Worm (Caenorhabditis elegans): ENCODE data around the gene col-170.
A peak's percentile ranks its signal among the peaks of the same experiment; 100 is the strongest.

The col-170 gene

DNA sequence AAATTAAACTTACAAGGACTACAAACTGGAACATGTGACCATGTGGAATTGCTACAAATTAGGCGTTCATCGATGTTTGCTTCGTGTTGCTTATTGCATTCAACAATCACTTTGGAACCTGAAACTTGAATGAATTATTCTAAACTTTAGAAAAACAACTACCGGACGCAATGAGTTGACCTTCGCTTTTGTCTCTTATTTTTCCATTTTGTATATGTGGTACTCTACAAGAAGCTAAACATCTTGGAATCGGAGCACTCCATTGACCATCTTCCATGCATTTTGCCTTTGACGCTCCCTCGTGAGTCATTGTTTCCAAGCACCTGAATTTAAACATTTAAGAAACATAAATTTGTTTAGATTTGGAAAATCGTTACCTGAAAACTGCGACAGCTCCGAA lies 42.5 kb upstream of the col-170 start:
- no peak for TF ChIP-seq tbx-2 (tag; optimal IDR thresholded peaks at IDR 0.05)
- no peak for TF ChIP-seq ceh-9 (tag; optimal IDR thresholded peaks at IDR 0.05)
- no peak for TF ChIP-seq rnt-1 (tag; optimal IDR thresholded peaks at IDR 0.05)
- no peak for TF ChIP-seq syd-9 (tag; optimal IDR thresholded peaks at IDR 0.05)
- TF ChIP-seq ceh-18 (tag; optimal IDR thresholded peaks at IDR 0.05) = no peak
- TF ChIP-seq hlh-8 (tag; optimal IDR thresholded peaks at IDR 0.05) = no peak
- TF ChIP-seq nhr-11 (tag; optimal IDR thresholded peaks at IDR 0.05) = no peak
- no peak for TF ChIP-seq C38D4.7 (GFP tag; optimal IDR thresholded peaks at IDR 0.05)
- TF ChIP-seq F13H6.1 (tag; optimal IDR thresholded peaks at IDR 0.05) = no peak
- no peak for TF ChIP-seq sox-2 (GFP tag; IDR thresholded peaks at IDR 0.05)
- no peak for TF ChIP-seq mec-3 (tag; optimal IDR thresholded peaks at IDR 0.05; ENCODE audit: borderline replicate concordance)
- TF ChIP-seq hlh-6 (tag; optimal IDR thresholded peaks at IDR 0.05) = no peak
- no peak for TF ChIP-seq lim-6 (tag; optimal IDR thresholded peaks at IDR 0.05)
- TF ChIP-seq ceh-19 (GFP tag; optimal IDR thresholded peaks at IDR 0.05) = no peak

DNA sequence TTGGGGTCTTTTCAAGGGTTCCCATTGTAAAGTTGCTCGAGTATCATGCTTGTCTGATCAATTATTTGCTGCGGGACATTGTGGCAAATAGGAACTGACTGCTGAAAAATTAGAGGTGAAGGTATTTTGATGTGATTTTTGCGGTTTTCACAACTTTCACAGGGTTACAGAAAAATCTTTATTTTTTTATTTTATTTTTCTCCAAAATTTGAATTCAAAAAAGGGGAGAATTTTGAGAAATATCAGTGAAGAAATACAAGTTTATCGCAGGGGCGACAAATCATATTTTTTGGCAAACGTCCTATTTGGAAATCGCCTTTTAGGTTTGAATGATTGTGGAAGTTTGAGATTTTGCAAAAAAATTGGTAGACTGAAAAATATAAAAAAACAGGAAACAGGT lies 39.9 kb upstream of the col-170 start, which contains the start of gene lev-9:
TSS of gene lev-9 (minus strand) at position 101 of the 400 bp plus-strand sequence.
- TF ChIP-seq sox-4 (tag; optimal IDR thresholded peaks at IDR 0.05) = no peak
- no peak for TF ChIP-seq T23F11.4 (GFP tag; optimal IDR thresholded peaks at IDR 0.05)
- TF ChIP-seq sdc-2 (tag; optimal IDR thresholded peaks at IDR 0.05) = no peak
- no peak for TF ChIP-seq C38D4.7 (GFP tag; optimal IDR thresholded peaks at IDR 0.05)
- TF ChIP-seq ceh-14 (tag; optimal IDR thresholded peaks at IDR 0.05) = no peak
- no peak for TF ChIP-seq ama-1 (optimal IDR thresholded peaks at IDR 0.05)

ce11 chrX:6292143-6292542 lies 39.4 kb upstream of the col-170 start:
- TF ChIP-seq ceh-2 (tag; optimal IDR thresholded peaks at IDR 0.05) = peak; percentile 73
- TF ChIP-seq ceh-14 (tag; optimal IDR thresholded peaks at IDR 0.05) = peak; percentile 86
- no peak for TF ChIP-seq pax-1 (tag; optimal IDR thresholded peaks at IDR 0.05)
- peak; percentile 84 for TF ChIP-seq F13H6.1 (tag; optimal IDR thresholded peaks at IDR 0.05)
- peak; percentile 78 for TF ChIP-seq ref-2 (tag; optimal IDR thresholded peaks at IDR 0.05)
- TF ChIP-seq pag-3 (tag; optimal IDR thresholded peaks at IDR 0.05; ENCODE audit: borderline replicate concordance) = peak; percentile 77
- TF ChIP-seq sdc-2 (tag; optimal IDR thresholded peaks at IDR 0.05) = peak; percentile 95
- TF ChIP-seq rnt-1 (tag; optimal IDR thresholded peaks at IDR 0.05) = peak; percentile 76
- TF ChIP-seq zip-5 (tag; optimal IDR thresholded peaks at IDR 0.05) = peak; percentile 69
- peak; percentile 91 for TF ChIP-seq pat-9 (tag; optimal IDR thresholded peaks at IDR 0.05)
- peak; percentile 97 for TF ChIP-seq unc-3 (GFP tag; conservative IDR thresholded peaks at IDR 0.05)
- TF ChIP-seq unc-3 (tag; optimal IDR thresholded peaks at IDR 0.05) = peak; percentile 94
- peak; percentile 85 for TF ChIP-seq lin-11 (tag; optimal IDR thresholded peaks at IDR 0.05)
- TF ChIP-seq nfya-1 (tag; optimal IDR thresholded peaks at IDR 0.05) = peak; percentile 56
- peak; percentile 90 for TF ChIP-seq ceh-34 (tag; optimal IDR thresholded peaks at IDR 0.05)
- TF ChIP-seq nhr-11 (tag; optimal IDR thresholded peaks at IDR 0.05) = no peak
- peak; percentile 92 for TF ChIP-seq gmeb-2 (tag; optimal IDR thresholded peaks at IDR 0.05)
- peak; percentile 73 for TF ChIP-seq dmd-4 (tag; optimal IDR thresholded peaks at IDR 0.05; ENCODE audit: borderline replicate concordance)
- TF ChIP-seq fkh-6 (tag; optimal IDR thresholded peaks at IDR 0.05) = peak; percentile 88
- TF ChIP-seq pros-1 (tag; optimal IDR thresholded peaks at IDR 0.05) = no peak
- peak; percentile 81 for TF ChIP-seq npax-4 (tag; optimal IDR thresholded peaks at IDR 0.05)
- TF ChIP-seq ceh-24 (tag; optimal IDR thresholded peaks at IDR 0.05) = peak; percentile 78
- TF ChIP-seq ets-4 (tag; optimal IDR thresholded peaks at IDR 0.05) = peak; percentile 54
- peak; percentile 51 for TF ChIP-seq unc-42 (tag; optimal IDR thresholded peaks at IDR 0.05)
- peak; percentile 87 for TF ChIP-seq ceh-6 (GFP tag; optimal IDR thresholded peaks at IDR 0.05)
- peak; percentile 88 for TF ChIP-seq hlh-15 (tag; optimal IDR thresholded peaks at IDR 0.05)
- TF ChIP-seq ceh-9 (tag; optimal IDR thresholded peaks at IDR 0.05) = peak; percentile 86
- TF ChIP-seq odd-2 (tag; optimal IDR thresholded peaks at IDR 0.05) = peak; percentile 45
- TF ChIP-seq tbx-2 (tag; optimal IDR thresholded peaks at IDR 0.05) = peak; percentile 92
- TF ChIP-seq hlh-8 (tag; optimal IDR thresholded peaks at IDR 0.05) = peak; percentile 65
- peak; percentile 88 for TF ChIP-seq nhr-232 (tag; optimal IDR thresholded peaks at IDR 0.05)
- TF ChIP-seq ceh-30 (tag; optimal IDR thresholded peaks at IDR 0.05) = no peak
- peak; percentile 81 for TF ChIP-seq C08G9.2 (tag; optimal IDR thresholded peaks at IDR 0.05)
- peak; percentile 88 for TF ChIP-seq syd-9 (tag; optimal IDR thresholded peaks at IDR 0.05)
- peak; percentile 91 for TF ChIP-seq che-1 (tag; optimal IDR thresholded peaks at IDR 0.05)
- TF ChIP-seq ceh-48 (tag; optimal IDR thresholded peaks at IDR 0.05) = peak; percentile 80
- TF ChIP-seq pha-2 (tag; optimal IDR thresholded peaks at IDR 0.05) = peak; percentile 76
- peak; percentile 89 for TF ChIP-seq C38D4.7 (GFP tag; optimal IDR thresholded peaks at IDR 0.05)
- peak; percentile 93 for TF ChIP-seq unc-86 (tag; optimal IDR thresholded peaks at IDR 0.05)
- TF ChIP-seq Y22D7AL.16 (tag; optimal IDR thresholded peaks at IDR 0.05) = peak; percentile 86
